Fruit fly (Drosophila melanogaster) whole organism, pupa: ENCODE data around the gene CG46301.

Experiments used
- CG12605 ChIP-seq: fragments of 200-800 bp; sonication (Bioruptor generic); IDR thresholded peaks from 2 replicates; pipeline ENCODE4 v1.3.6; 2022; ENCODE audit warnings: missing biosample characterization, missing genetic modification characterization
- CG13204 ChIP-seq: fragments of 200-800 bp; sonication (Bioruptor generic); optimal IDR thresholded peaks from 2 replicates; lab custom pipeline; 2018; ENCODE audit warnings: missing biosample characterization, mild to moderate bottlenecking, missing genetic modification characterization, moderate library complexity
- CG15710 ChIP-seq: fragments of 200-800 bp; sonication (Bioruptor generic); optimal IDR thresholded peaks from 2 replicates; lab custom pipeline; 2018; ENCODE audit warnings: missing biosample characterization, mild to moderate bottlenecking, missing genetic modification characterization, moderate library complexity
- CG17806 ChIP-seq: fragments of 200-800 bp; sonication (Bioruptor generic); optimal IDR thresholded peaks from 2 replicates; lab custom pipeline; 2018; ENCODE audit warnings: missing biosample characterization, mild to moderate bottlenecking, missing genetic modification characterization, moderate library complexity
- CG32121 ChIP-seq: fragments of 200-800 bp; sonication (Bioruptor generic); IDR thresholded peaks from 2 replicates; pipeline ENCODE4 v1.3.6; 2022; ENCODE audit warnings: missing biosample characterization, missing genetic modification characterization
- CG4496 ChIP-seq: fragments of 200-800 bp; sonication (Bioruptor generic); IDR thresholded peaks from 3 replicates; pipeline ENCODE4 v1.3.6; 2022; ENCODE audit warnings: missing biosample characterization, missing genetic modification characterization
- CG9948 ChIP-seq: fragments of 200-800 bp; sonication (Bioruptor generic); optimal IDR thresholded peaks from 2 replicates; lab custom pipeline; 2018; ENCODE audit warnings: missing biosample characterization, mild to moderate bottlenecking, missing genetic modification characterization, moderate library complexity
- D1 ChIP-seq: fragments of 200-800 bp; sonication (Bioruptor generic); optimal IDR thresholded peaks from 2 replicates; lab custom pipeline; 2018; ENCODE audit warnings: missing biosample characterization, mild to moderate bottlenecking, missing genetic modification characterization, moderate library complexity
- Ets98B ChIP-seq: fragments of 200-800 bp; sonication (Bioruptor generic); IDR thresholded peaks from 2 replicates; pipeline ENCODE4 v1.3.6; 2022; ENCODE audit warnings: missing biosample characterization, missing genetic modification characterization
- Pif1B ChIP-seq: fragments of 200-800 bp; sonication (Bioruptor generic); optimal IDR thresholded peaks from 3 replicates; lab custom pipeline; 2016; ENCODE audit warnings: missing biosample characterization, missing genetic modification characterization
- gl ChIP-seq: fragments of 200-800 bp; sonication (Bioruptor generic); optimal IDR thresholded peaks from 2 replicates; lab custom pipeline; 2018; ENCODE audit warnings: missing biosample characterization, mild to moderate bottlenecking, missing genetic modification characterization

DNA sequence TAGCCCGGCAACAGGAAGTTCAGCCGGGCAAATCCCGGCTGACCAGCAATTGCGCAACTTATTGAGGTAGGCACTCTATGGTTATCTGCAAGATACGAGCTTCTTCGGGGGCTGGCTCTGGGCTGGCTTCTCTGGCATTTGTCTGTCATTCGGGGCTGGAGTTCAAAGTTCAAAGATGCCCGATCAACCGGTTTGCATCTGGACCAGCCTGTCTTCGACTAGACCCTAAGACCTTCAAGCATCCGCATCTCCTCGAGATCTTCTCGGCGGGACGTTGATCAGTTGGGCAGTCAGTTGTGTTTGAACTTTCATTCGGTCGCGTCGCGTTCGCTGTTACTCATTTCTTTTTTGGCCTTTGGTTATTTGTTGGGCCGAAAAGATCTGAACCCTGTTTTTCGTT, at the start of gene CG46301:
- TF ChIP-seq CG4496 (GFP tag; lab: Robert Waterston, UW) (no peak), CG17806 (no peak), CG12605 (GFP tag; lab: Robert Waterston, UW) (no peak), gl (tag; lab: Kevin White, UChicago) (no peak), Ets98B (no peak), Pif1B (GFP tag; lab: Kevin White, UChicago) (no peak), CG32121 (GFP tag; lab: Robert Waterston, UW) (no peak), CG9948 (tag; lab: Kevin White, UChicago) (no peak), CG15710 (no peak), D1 (tag; lab: Kevin White, UChicago) (no peak), CG13204 (GFP tag; lab: Kevin White, UChicago) (no peak)
